Worm (Caenorhabditis elegans) whole organism, L3 larva: ENCODE results near the gene lin-26.

Experiments used
- R02D3.7 ChIP-seq: fragments of 150-350 bp; optimal IDR thresholded peaks from 2 replicates; lab custom pipeline; 2014; ENCODE audit warnings: missing biosample characterization, missing genetic modification characterization
- egl-5 ChIP-seq: fragments of 150-350 bp; optimal IDR thresholded peaks from 2 replicates; lab custom pipeline; 2017; ENCODE audit warnings: missing biosample characterization, missing genetic modification reagents, missing genetic modification characterization, inconsistent platforms
- eor-1 ChIP-seq, 2 experiments: fragments of 150-350 bp; optimal IDR thresholded peaks; 2 replicates each; lab custom pipeline; 2014 to 2018; ENCODE audit warnings: missing biosample characterization in 2 of 2, missing genetic modification characterization in 2 of 2
- fkh-10 ChIP-seq: sonication (generic microtip); optimal IDR thresholded peaks from 2 replicates; lab custom pipeline; 2017; ENCODE audit warnings: missing biosample characterization, missing genetic modification reagents, missing genetic modification characterization
- fos-1 ChIP-seq: fragments of 150-350 bp; optimal IDR thresholded peaks from 2 replicates; lab custom pipeline; 2014; ENCODE audit warnings: missing biosample characterization, missing genetic modification characterization
- jun-1 ChIP-seq: fragments of 150-350 bp; optimal IDR thresholded peaks from 2 replicates; lab custom pipeline; 2014; ENCODE audit warnings: missing biosample characterization, missing genetic modification reagents, missing genetic modification characterization
- lin-39 ChIP-seq: fragments of 150-350 bp; optimal IDR thresholded peaks from 2 replicates; lab custom pipeline; 2018; ENCODE audit warnings: missing biosample characterization, missing genetic modification reagents, missing genetic modification characterization
- nhr-28 ChIP-seq: fragments of 150-350 bp; optimal IDR thresholded peaks from 2 replicates; lab custom pipeline; 2014; ENCODE audit warnings: missing biosample characterization, missing genetic modification characterization
- nhr-76 ChIP-seq: fragments of 150-350 bp; sonication (generic microtip); optimal IDR thresholded peaks from 5 replicates; lab custom pipeline; 2014; ENCODE audit warnings: missing biosample characterization, missing genetic modification characterization
- pqm-1 ChIP-seq: fragments of 150-350 bp; optimal IDR thresholded peaks from 2 replicates; lab custom pipeline; 2017; ENCODE audit warnings: missing biosample characterization, missing genetic modification characterization, inconsistent platforms
- skn-1 ChIP-seq: fragments of 150-350 bp; optimal IDR thresholded peaks from 2 replicates; lab custom pipeline; 2014; ENCODE audit warnings: missing biosample characterization, missing genetic modification characterization
- ztf-11 ChIP-seq: fragments of 150-350 bp; optimal IDR thresholded peaks from 2 replicates; lab custom pipeline; 2014; ENCODE audit warnings: missing biosample characterization, missing genetic modification characterization

- TF ChIP-seq egl-5 (tag; lab: Kevin White, UChicago), result no peak
- TF ChIP-seq lin-39 (tag; lab: Kevin White, UChicago), result no peak
- TF ChIP-seq fos-1, result no peak
- TF ChIP-seq eor-1 (tag; optimal IDR thresholded peaks at IDR 0.05; lab: Kevin White, UChicago), result no peak
- TF ChIP-seq R02D3.7, result no peak
- no peak for TF ChIP-seq nhr-28 (tag; lab: Kevin White, UChicago)
- peak; percentile 39 for TF ChIP-seq fkh-10 (GFP tag; lab: Kevin White, UChicago)
- no peak for TF ChIP-seq ztf-11 (tag; lab: Kevin White, UChicago)
- no peak for TF ChIP-seq nhr-76 (tag; lab: Kevin White, UChicago)
- no peak for TF ChIP-seq jun-1 (tag; lab: Kevin White, UChicago)
- TF ChIP-seq skn-1 (tag; lab: Kevin White, UChicago), result no peak
- no peak for TF ChIP-seq pqm-1 (tag; lab: Kevin White, UChicago)
These were observed 34.1 kb downstream of the lin-26 start for ce11 chrII:7716112-7716511.
